Fruit fly (Drosophila melanogaster): ENCODE measurements around the gene SH3PX1.

SH3PX1 gene

dm6 chr3L:9704162-9704748 is 9.4 kb downstream of the SH3PX1 start, which contains the start of gene CG16711 (continued):
- no peak for TF ChIP-seq CG18619 (GFP tag; optimal IDR thresholded peaks at IDR 0.05)
- TF ChIP-seq insv (GFP tag; optimal IDR thresholded peaks at IDR 0.05) = peak; percentile 62 to 91
- TF ChIP-seq CG31224 (GFP tag; IDR thresholded peaks at IDR 0.05) = no peak
- peak; percentile 92 for TF ChIP-seq Dref (GFP tag; IDR thresholded peaks at IDR 0.05)
- no peak for TF ChIP-seq Abd-B (GFP tag; optimal IDR thresholded peaks at IDR 0.05)
- TF ChIP-seq hbn (GFP tag; IDR thresholded peaks at IDR 0.05; ENCODE audit: partially characterized antibody) = peak; percentile 92
- no peak for TF ChIP-seq twi (tag; optimal IDR thresholded peaks at IDR 0.05)
- peak; percentile 14 for TF ChIP-seq trem (tag; optimal IDR thresholded peaks at IDR 0.05)
- TF ChIP-seq ssp (GFP tag; IDR thresholded peaks at IDR 0.05) = no peak
- TF ChIP-seq Sox102F (GFP tag; optimal IDR thresholded peaks at IDR 0.05) = no peak
- TF ChIP-seq kay (GFP tag; optimal IDR thresholded peaks at IDR 0.05) = no peak
- no peak for TF ChIP-seq ranshi (GFP tag; IDR thresholded peaks at IDR 0.05)
- peak; percentile 89 for TF ChIP-seq Doc3 (GFP tag; IDR thresholded peaks at IDR 0.05; ENCODE audit: partially characterized antibody)
- no peak for TF ChIP-seq Hmx (GFP tag; optimal IDR thresholded peaks at IDR 0.05)
- TF ChIP-seq Eip74EF (GFP tag; optimal IDR thresholded peaks at IDR 0.05) = no peak
- no peak for TF ChIP-seq CG13123 (GFP tag; optimal IDR thresholded peaks at IDR 0.05)
- peak; percentile 95 for TF ChIP-seq Bgb (GFP tag; IDR thresholded peaks at IDR 0.05; ENCODE audit: partially characterized antibody)
- peak; percentile 95 for TF ChIP-seq Myb (GFP tag; optimal IDR thresholded peaks at IDR 0.05)
- TF ChIP-seq CG11695 (GFP tag; IDR thresholded peaks at IDR 0.05) = no peak
- TF ChIP-seq CG14710 (tag; optimal IDR thresholded peaks at IDR 0.05) = peak; percentile 14
- TF ChIP-seq Hr3 (GFP tag; optimal IDR thresholded peaks at IDR 0.05) = no peak
- no peak for TF ChIP-seq ase (GFP tag; IDR thresholded peaks at IDR 0.05)
- TF ChIP-seq sna (GFP tag; IDR thresholded peaks at IDR 0.05; ENCODE audit: partially characterized antibody) = peak; percentile 90
- TF ChIP-seq ac (GFP tag; optimal IDR thresholded peaks at IDR 0.05) = no peak
- TF ChIP-seq Ets97D (GFP tag; optimal IDR thresholded peaks at IDR 0.05) = peak; percentile 48
- TF ChIP-seq ERR (GFP tag; optimal IDR thresholded peaks at IDR 0.05) = no peak
- peak; percentile 76 for TF ChIP-seq Sry-δ (GFP tag; optimal IDR thresholded peaks at IDR 0.05)
- TF ChIP-seq CG5953 (GFP tag; IDR thresholded peaks at IDR 0.05) = no peak
- no peak for TF ChIP-seq CG32772 (GFP tag; IDR thresholded peaks at IDR 0.05)
- TF ChIP-seq unc-4 (GFP tag; IDR thresholded peaks at IDR 0.05; ENCODE audit: partially characterized antibody) = peak; percentile 96
- TF ChIP-seq so (GFP tag; IDR thresholded peaks at IDR 0.05) = no peak
- TF ChIP-seq shn (GFP tag; optimal IDR thresholded peaks at IDR 0.05) = no peak
- no peak for TF ChIP-seq Mad (GFP tag; optimal IDR thresholded peaks at IDR 0.05)
- TF ChIP-seq kah (GFP tag; optimal IDR thresholded peaks at IDR 0.05) = no peak
- peak; percentile 96 for TF ChIP-seq MESR4 (GFP tag; optimal IDR thresholded peaks at IDR 0.05)
- TF ChIP-seq CG14965 (GFP tag; optimal IDR thresholded peaks at IDR 0.05; ENCODE audit: borderline replicate concordance) = no peak
- TF ChIP-seq CG7786 (GFP tag; optimal IDR thresholded peaks at IDR 0.05) = no peak
- TF ChIP-seq CG13287 (GFP tag; IDR thresholded peaks at IDR 0.05; ENCODE audit: partially characterized antibody) = peak; percentile 97
- no peak for TF ChIP-seq ab (GFP tag; optimal IDR thresholded peaks at IDR 0.05)
- TF ChIP-seq MBD-R2 (GFP tag; IDR thresholded peaks at IDR 0.05) = peak; percentile 71; the same call in 1 of the 2 replicates
- no peak for TF ChIP-seq TFAM (GFP tag; optimal IDR thresholded peaks at IDR 0.05)
- TF ChIP-seq CG10267 (tag; optimal IDR thresholded peaks at IDR 0.05) = peak; percentile 40
- no peak for TF ChIP-seq CG7271 (tag; optimal IDR thresholded peaks at IDR 0.05)
- TF ChIP-seq Nf-YC (tag; optimal IDR thresholded peaks at IDR 0.05) = peak; percentile 97
- TF ChIP-seq CG16863 (GFP tag; optimal IDR thresholded peaks at IDR 0.05) = no peak
- no peak for TF ChIP-seq CG18764 (GFP tag; optimal IDR thresholded peaks at IDR 0.05)
- TF ChIP-seq CG7556 (GFP tag; optimal IDR thresholded peaks at IDR 0.05) = no peak
- TF ChIP-seq Dp (GFP tag; optimal IDR thresholded peaks at IDR 0.05) = peak; percentile 63
- no peak for TF ChIP-seq Lim3 (GFP tag; IDR thresholded peaks at IDR 0.05)
- TF ChIP-seq BtbVII (GFP tag; optimal IDR thresholded peaks at IDR 0.05) = no peak

Measured in whole organism, embryonic.